Fruit fly (Drosophila melanogaster): ENCODE data around the gene CG14073.

CG14073 gene

dm6 chr3L:18781653-18782629 lies 38.5 kb downstream of the CG14073 start (continued):
- TF ChIP-seq nerfin-1 (tag; optimal IDR thresholded peaks at IDR 0.05), result peak; percentile 52
- TF ChIP-seq TFAM (GFP tag; optimal IDR thresholded peaks at IDR 0.05), result no peak
- no peak for TF ChIP-seq en (GFP tag; optimal IDR thresholded peaks at IDR 0.05)
- no peak for TF ChIP-seq CG3163 (GFP tag; optimal IDR thresholded peaks at IDR 0.05)
- no peak for TF ChIP-seq CG9609 (GFP tag; optimal IDR thresholded peaks at IDR 0.05)
- no peak for TF ChIP-seq CG17912 (GFP tag; optimal IDR thresholded peaks at IDR 0.05)
- no peak for TF ChIP-seq Hmx (GFP tag; optimal IDR thresholded peaks at IDR 0.05)
- peak; percentile 87 for TF ChIP-seq Oli (tag; optimal IDR thresholded peaks at IDR 0.05)
- no peak for TF ChIP-seq Dip2 (GFP tag; IDR thresholded peaks at IDR 0.05)
- no peak for TF ChIP-seq Spps (tag; optimal IDR thresholded peaks at IDR 0.05)
- peak; percentile 42 for TF ChIP-seq Fer1 (GFP tag; optimal IDR thresholded peaks at IDR 0.05)
- TF ChIP-seq gfzf (GFP tag; optimal IDR thresholded peaks at IDR 0.05), result no peak
- no peak for TF ChIP-seq ara (GFP tag; IDR thresholded peaks at IDR 0.05)
- TF ChIP-seq CG12104 (GFP tag; optimal IDR thresholded peaks at IDR 0.05), result peak; percentile 26
- peak; percentile 98 for TF ChIP-seq Adf1 (GFP tag; IDR thresholded peaks at IDR 0.05)
- TF ChIP-seq Nf-YA (GFP tag; IDR thresholded peaks at IDR 0.05), result peak; percentile 53; the same call in 1 of the 2 replicates
- TF ChIP-seq Neu2 (GFP tag; optimal IDR thresholded peaks at IDR 0.05; ENCODE audit: borderline replicate concordance), result no peak
- TF ChIP-seq chinmo (GFP tag; IDR thresholded peaks at IDR 0.05; ENCODE audit: partially characterized antibody), result peak; percentile 100
- no peak for TF ChIP-seq C15 (GFP tag; IDR thresholded peaks at IDR 0.05)
- peak; percentile 78 for TF ChIP-seq Ptx1 (GFP tag; IDR thresholded peaks at IDR 0.05)
- no peak for TF ChIP-seq CG13894 (tag; optimal IDR thresholded peaks at IDR 0.05)
- TF ChIP-seq CG11398 (GFP tag; optimal IDR thresholded peaks at IDR 0.05), result no peak
- TF ChIP-seq NFAT (GFP tag; IDR thresholded peaks at IDR 0.05), result no peak
- TF ChIP-seq ro (GFP tag; IDR thresholded peaks at IDR 0.05), result no peak
- peak; percentile 3 for TF ChIP-seq CG1602 (GFP tag; optimal IDR thresholded peaks at IDR 0.05)
- TF ChIP-seq Jarid2 (GFP tag; optimal IDR thresholded peaks at IDR 0.05), result no peak
- no peak for TF ChIP-seq ato (GFP tag; IDR thresholded peaks at IDR 0.05; ENCODE audit: partially characterized antibody)
- TF ChIP-seq ase (GFP tag; IDR thresholded peaks at IDR 0.05), result peak; percentile 41; the same call in 1 of the 3 replicates
- peak; percentile 67 for TF ChIP-seq row (GFP tag; IDR thresholded peaks at IDR 0.05)
- peak; percentile 6 for TF ChIP-seq CG13775 (GFP tag; optimal IDR thresholded peaks at IDR 0.05)
- peak; percentile 17 for TF ChIP-seq Atf3 (GFP tag; optimal IDR thresholded peaks at IDR 0.05)
- TF ChIP-seq CG10654 (GFP tag; optimal IDR thresholded peaks at IDR 0.05), result no peak
- 0 out of 2 replicates have a peak, but pooled peaks have one; percentile 3 for TF ChIP-seq CG5953 (GFP tag; IDR thresholded peaks at IDR 0.05)
- peak; percentile 33; the same call in 1 of the 2 replicates for TF ChIP-seq CG17328 (GFP tag; IDR thresholded peaks at IDR 0.05)
- TF ChIP-seq tup (GFP tag; optimal IDR thresholded peaks at IDR 0.05), result no peak
- no peak for TF ChIP-seq CG30020 (tag; optimal IDR thresholded peaks at IDR 0.05)

DNA sequence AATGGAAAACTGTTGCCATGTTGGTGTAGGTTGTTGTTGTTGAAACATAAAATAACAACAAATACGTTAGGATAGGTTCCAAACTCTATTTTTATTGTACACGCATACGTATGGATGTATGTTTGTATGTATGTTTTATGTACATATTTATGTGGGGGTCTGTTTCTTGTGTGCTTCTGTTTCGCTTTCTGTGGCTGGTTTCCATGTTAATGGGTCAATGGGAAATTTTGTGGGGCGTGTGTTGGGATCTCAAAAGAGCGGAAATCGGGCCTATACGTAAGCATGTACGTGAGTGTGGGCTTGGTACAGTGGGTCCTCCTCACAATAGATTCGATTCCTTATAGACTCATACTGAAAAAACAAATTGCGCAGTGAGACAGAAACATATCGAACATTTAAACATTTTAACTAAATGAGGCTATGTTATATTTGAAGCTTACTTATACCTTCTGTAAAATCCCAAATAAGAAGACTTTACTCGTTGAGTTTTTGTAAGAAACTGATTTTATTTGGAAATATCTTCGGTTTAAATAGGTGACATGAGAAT lies 48.4 kb downstream of the CG14073 start:
- TF ChIP-seq CG9876 (GFP tag; optimal IDR thresholded peaks at IDR 0.05), result no peak
- no peak for TF ChIP-seq bigmax (GFP tag; optimal IDR thresholded peaks at IDR 0.05)
- 0 out of 2 replicates have a peak, but pooled peaks have one; percentile 4 for TF ChIP-seq Ptx1 (GFP tag; IDR thresholded peaks at IDR 0.05)
- peak; percentile 39 for TF ChIP-seq CG6813 (GFP tag; optimal IDR thresholded peaks at IDR 0.05)
- TF ChIP-seq CG8290 (GFP tag; optimal IDR thresholded peaks at IDR 0.05), result no peak
- peak in 1 of 2 experiments; percentile 51 for TF ChIP-seq CG8290 (tag; optimal IDR thresholded peaks at IDR 0.05)
- peak; percentile 4 for TF ChIP-seq CG15514 (GFP tag; optimal IDR thresholded peaks at IDR 0.05)
- no peak for TF ChIP-seq bab2 (GFP tag; optimal IDR thresholded peaks at IDR 0.05)
- TF ChIP-seq sug (tag; optimal IDR thresholded peaks at IDR 0.05), result peak; percentile 18
- TF ChIP-seq scrt (GFP tag; optimal IDR thresholded peaks at IDR 0.05), result peak; percentile 86
- 0 out of 3 replicates have a peak, but pooled peaks have one; percentile 15 for TF ChIP-seq row (GFP tag; IDR thresholded peaks at IDR 0.05)
- peak; percentile 7; the same call in 1 of the 2 replicates for TF ChIP-seq ttk (GFP tag; IDR thresholded peaks at IDR 0.05)
- TF ChIP-seq NfI (GFP tag; optimal IDR thresholded peaks at IDR 0.05), result no peak
- peak; percentile 45 for TF ChIP-seq ATbp (GFP tag; optimal IDR thresholded peaks at IDR 0.05)
- no peak for TF ChIP-seq tap (tag; optimal IDR thresholded peaks at IDR 0.05)
- TF ChIP-seq CG1024 (GFP tag; IDR thresholded peaks at IDR 0.05), result 0 out of 2 replicates have a peak, but pooled peaks have one; percentile 4

Data from whole organism, embryonic.